Fruit fly (Drosophila melanogaster) whole organism, wandering third instar larva: Measurements from ENCODE around the gene CG5674.

Source experiments
- Abd-B ChIP-seq: fragments of >200 bp; optimal IDR thresholded peaks from 2 replicates; lab custom pipeline; 2017; ENCODE audit warnings: missing biosample characterization, missing genetic modification characterization
- CG32264 ChIP-seq: fragments of 200-800 bp; sonication (Bioruptor generic); optimal IDR thresholded peaks from 2 replicates; lab custom pipeline; 2016; ENCODE audit warnings: missing biosample characterization, missing genetic modification characterization
- CG9705 ChIP-seq: fragments of 200-800 bp; sonication (Bioruptor generic); optimal IDR thresholded peaks from 2 replicates; lab custom pipeline; 2018; ENCODE audit warnings: missing biosample characterization, mild to moderate bottlenecking, missing genetic modification characterization
- Dif ChIP-seq: fragments of 200-275, 200-300 bp; sonication (Bioruptor generic); optimal IDR thresholded peaks from 2 replicates; lab custom pipeline; 2018; ENCODE audit warnings: missing biosample characterization, missing genetic modification characterization; ENCODE audit not compliant: partially characterized antibody
- GATAd ChIP-seq: sonication (Bioruptor generic); optimal IDR thresholded peaks from 2 replicates; lab custom pipeline; 2016; ENCODE audit warnings: missing biosample characterization, missing genetic modification characterization
- HLH106 ChIP-seq: fragments of 200-800 bp; optimal IDR thresholded peaks from 3 replicates; lab custom pipeline; 2019; ENCODE audit warnings: missing biosample characterization, mild to moderate bottlenecking, missing genetic modification characterization, moderate library complexity
- Hr83 ChIP-seq: fragments of 200-300 bp; sonication (Bioruptor generic); optimal IDR thresholded peaks from 2 replicates; lab custom pipeline; 2016; ENCODE audit warnings: missing biosample characterization, mild to moderate bottlenecking, missing genetic modification characterization, moderate library complexity; ENCODE audit not compliant: poor library complexity, severe bottlenecking
- Jra ChIP-seq: sonication (Bioruptor generic); optimal IDR thresholded peaks from 2 replicates; lab custom pipeline; 2016; ENCODE audit warnings: missing biosample characterization, missing genetic modification characterization
- Mio ChIP-seq: sonication (Bioruptor generic); optimal IDR thresholded peaks from 2 replicates; lab custom pipeline; 2016; ENCODE audit warnings: missing biosample characterization, missing genetic modification characterization
- Myc ChIP-seq: fragments of >200 bp; optimal IDR thresholded peaks from 2 replicates; lab custom pipeline; 2017
- N ChIP-seq: fragments of >200 bp; optimal IDR thresholded peaks from 2 replicates; lab custom pipeline; 2018; ENCODE audit warnings: missing biosample characterization, missing external identifiers, missing genetic modification characterization
- OdsH ChIP-seq: fragments of 200-800 bp; sonication (Bioruptor generic); optimal IDR thresholded peaks from 2 replicates; lab custom pipeline; 2016; ENCODE audit warnings: missing biosample characterization, mild to moderate bottlenecking, missing genetic modification characterization
- Rel ChIP-seq, 2 experiments: fragments of 200-800 bp; sonication (Bioruptor generic) in 1 of 2; optimal IDR thresholded peaks; 2 replicates in 1 of 2; 3 replicates in 1 of 2; lab custom pipeline; 2016 to 2019; ENCODE audit warnings: mild to moderate bottlenecking in 2 of 2, missing biosample characterization in 2 of 2, missing genetic modification characterization in 2 of 2, moderate library complexity in 1 of 2
- Sp1 ChIP-seq: fragments of 200-800 bp; sonication (Bioruptor generic); optimal IDR thresholded peaks from 3 replicates; lab custom pipeline; 2019; ENCODE audit warnings: missing biosample characterization, mild to moderate bottlenecking, missing genetic modification characterization, moderate library complexity
- Vsx2 ChIP-seq: fragments of 200-300, 225-300 bp; sonication (Bioruptor generic); optimal IDR thresholded peaks from 2 replicates; lab custom pipeline; 2018; ENCODE audit warnings: missing biosample characterization, missing genetic modification characterization; ENCODE audit not compliant: partially characterized antibody
- brk ChIP-seq: fragments of 200-800 bp; sonication (Bioruptor generic); optimal IDR thresholded peaks from 2 replicates; lab custom pipeline; 2016; ENCODE audit warnings: missing biosample characterization, mild to moderate bottlenecking, missing genetic modification characterization
- dl ChIP-seq, 2 experiments: fragments of 175-275, 200-275 bp in 1 of 2; fragments of 200-275 bp in 1 of 2; sonication (Bioruptor generic); optimal IDR thresholded peaks; lab custom pipeline; 2018; ENCODE audit warnings: mild to moderate bottlenecking in 2 of 2, missing biosample characterization in 2 of 2, missing genetic modification characterization in 2 of 2, moderate library complexity in 2 of 2; ENCODE audit not compliant: partially characterized antibody in 2 of 2, insufficient read depth in 1 of 2
- ey ChIP-seq: fragments of 200-800 bp; sonication (Bioruptor generic); optimal IDR thresholded peaks from 2 replicates; lab custom pipeline; 2016; ENCODE audit warnings: missing biosample characterization, missing genetic modification characterization
- fru ChIP-seq: fragments of 200-800 bp; sonication (Bioruptor generic); optimal IDR thresholded peaks from 3 replicates; lab custom pipeline; 2016; ENCODE audit warnings: missing biosample characterization, mild to moderate bottlenecking, missing genetic modification characterization
- h ChIP-seq: fragments of 200-800 bp; sonication (Bioruptor generic); optimal IDR thresholded peaks from 3 replicates; lab custom pipeline; 2016; ENCODE audit warnings: missing biosample characterization, mild to moderate bottlenecking, missing genetic modification characterization
- jim ChIP-seq: fragments of 175-275, 200-325 bp; sonication (Bioruptor generic); optimal IDR thresholded peaks from 2 replicates; lab custom pipeline; 2016; ENCODE audit warnings: missing biosample characterization, mild to moderate bottlenecking, missing genetic modification characterization
- psq ChIP-seq: fragments of 200-800 bp; sonication (Bioruptor generic); optimal IDR thresholded peaks from 3 replicates; lab custom pipeline; 2017; ENCODE audit warnings: missing biosample characterization, mild to moderate bottlenecking, missing genetic modification characterization, moderate library complexity
- rgr ChIP-seq: fragments of 200-800 bp; sonication (Bioruptor generic); optimal IDR thresholded peaks from 3 replicates; lab custom pipeline; 2016; ENCODE audit warnings: missing biosample characterization, mild to moderate bottlenecking, missing genetic modification characterization
- sage ChIP-seq: fragments of 200-800 bp; sonication (Bioruptor generic); optimal IDR thresholded peaks from 2 replicates; lab custom pipeline; 2016; ENCODE audit warnings: missing biosample characterization, mild to moderate bottlenecking, missing genetic modification characterization
- sv ChIP-seq: fragments of 200-800 bp; sonication (Bioruptor generic); optimal IDR thresholded peaks from 3 replicates; lab custom pipeline; 2016; ENCODE audit warnings: missing biosample characterization, missing genetic modification characterization
- tai ChIP-seq: sonication (Bioruptor generic); optimal IDR thresholded peaks from 2 replicates; lab custom pipeline; 2016; ENCODE audit warnings: missing biosample characterization, missing genetic modification characterization
- usp ChIP-seq: fragments of >200 bp; optimal IDR thresholded peaks from 2 replicates; lab custom pipeline; 2017; ENCODE audit warnings: missing biosample characterization, missing genetic modification characterization
- woc ChIP-seq: sonication (Bioruptor generic); optimal IDR thresholded peaks from 2 replicates; lab custom pipeline; 2016; ENCODE audit warnings: missing biosample characterization, mild to moderate bottlenecking, missing genetic modification characterization

Gene CG5674

DNA sequence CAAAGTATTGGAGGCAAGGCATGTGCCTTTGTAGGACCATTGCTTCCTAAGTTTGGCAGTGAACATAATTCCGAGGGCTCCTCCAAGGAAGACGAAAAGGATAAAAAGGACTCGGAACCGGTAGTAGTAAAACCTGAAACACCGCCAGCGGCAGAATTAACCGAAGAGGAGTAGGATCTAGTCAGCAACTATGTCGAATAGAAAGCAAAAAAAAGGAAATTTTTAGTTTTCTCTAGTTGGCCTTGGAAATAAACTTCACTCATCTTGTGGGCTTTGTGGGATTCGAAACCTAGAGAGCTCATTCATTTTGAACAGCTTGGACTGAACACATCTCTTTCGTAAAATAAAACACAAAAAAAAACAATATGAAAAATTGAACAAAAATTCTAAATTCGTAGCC is 45.5 kb downstream of the CG5674 start, which contains the start of gene CG31740:
Gene CG31740 (plus strand): TSS at position 301 of the 400 bp plus-strand sequence.
- TF ChIP-seq Rel (GFP tag; optimal IDR thresholded peaks at IDR 0.05; lab: Kevin White, UChicago) (no peak), Rel (tag; optimal IDR thresholded peaks at IDR 0.05; lab: Kevin White, UChicago) (no peak), CG32264 (GFP tag; lab: Kevin White, UChicago) (no peak), woc (no peak), GATAd (GFP tag; lab: Kevin White, UChicago) (no peak), Hr83 (GFP tag; lab: Kevin White, UChicago) (no peak), N (GFP tag; lab: Kevin White, UChicago) (no peak), Abd-B (GFP tag; lab: Kevin White, UChicago) (no peak)

- TF ChIP-seq Vsx2 (no peak), Jra (no peak)
These were observed 46.5 kb downstream of the CG5674 start for dm6 chr2L:18009672-18010071.

DNA sequence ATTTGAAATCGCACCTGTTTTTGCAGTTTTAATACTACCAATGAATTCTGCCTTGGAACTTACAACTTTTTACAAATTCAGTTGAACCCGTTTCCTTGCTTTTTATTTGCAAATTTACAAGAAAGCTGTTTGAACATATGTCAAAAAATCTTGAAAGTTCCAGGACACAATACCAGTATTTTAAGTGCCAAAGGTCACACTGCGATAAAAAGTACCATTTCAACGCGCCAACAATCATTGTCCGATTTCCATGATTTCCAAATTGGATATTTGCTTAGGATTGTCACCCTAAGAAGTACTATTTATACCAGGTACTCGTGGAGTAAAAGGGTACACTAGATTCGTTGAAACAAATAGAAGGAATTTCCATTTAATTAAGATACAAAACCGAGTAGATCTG is 48.2 kb downstream of the CG5674 start, which contains the start of gene elfless:
Gene elfless (minus strand): TSS at position 101 of the 400 bp plus-strand sequence.
- TF ChIP-seq CG32264 (GFP tag; lab: Kevin White, UChicago) (no peak), ey (GFP tag; lab: Kevin White, UChicago) (no peak), usp (GFP tag; lab: Kevin White, UChicago) (no peak), brk (GFP tag; lab: Kevin White, UChicago) (no peak), Mio (GFP tag; lab: Kevin White, UChicago) (no peak), Vsx2 (no peak), h (no peak), Dif (GFP tag; lab: Kevin White, UChicago) (no peak), sv (GFP tag; lab: Kevin White, UChicago) (no peak), CG9705 (GFP tag; lab: Kevin White, UChicago) (no peak), GATAd (GFP tag; lab: Kevin White, UChicago) (no peak), HLH106 (tag; lab: Kevin White, UChicago) (no peak), rgr (GFP tag; lab: Kevin White, UChicago) (no peak), Hr83 (GFP tag; lab: Kevin White, UChicago) (no peak), tai (GFP tag; lab: Kevin White, UChicago) (no peak), psq (GFP tag; lab: Kevin White, UChicago) (no peak), fru (GFP tag; lab: Kevin White, UChicago) (no peak), Sp1 (GFP tag; lab: Kevin White, UChicago) (no peak), sage (GFP tag; lab: Kevin White, UChicago) (no peak), Myc (lab: Kevin White, UChicago) (no peak)

DNA sequence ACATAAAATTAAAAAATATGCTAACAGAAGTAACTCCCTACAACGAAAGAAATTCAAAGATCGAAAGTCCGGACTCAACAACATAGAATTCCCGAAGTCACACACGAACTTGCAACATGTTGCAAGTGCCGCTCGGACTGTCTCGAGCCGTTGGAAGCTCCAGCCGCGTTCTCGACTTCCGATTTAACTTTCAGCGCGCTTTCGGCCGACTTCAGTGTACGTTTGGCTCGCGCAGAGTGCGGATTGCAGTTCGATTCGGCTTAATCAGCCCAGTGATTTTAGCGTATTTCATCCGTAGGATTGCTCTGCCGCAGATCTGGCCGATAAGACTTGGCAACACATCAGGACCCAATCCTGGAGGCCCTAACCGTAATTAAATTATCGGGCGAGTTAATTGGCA is 49.0 kb downstream of the CG5674 start, which contains the start of gene rdo:
Gene rdo (plus strand): TSS at position 213 of the 400 bp plus-strand sequence.
- TF ChIP-seq jim (GFP tag; lab: Kevin White, UChicago) (no peak), Abd-B (GFP tag; lab: Kevin White, UChicago) (no peak), usp (GFP tag; lab: Kevin White, UChicago) (no peak), OdsH (GFP tag; lab: Kevin White, UChicago) (no peak), Jra (no peak), woc (no peak), psq (GFP tag; lab: Kevin White, UChicago) (no peak), Rel (GFP tag; optimal IDR thresholded peaks at IDR 0.05; lab: Kevin White, UChicago) (no peak), Rel (tag; optimal IDR thresholded peaks at IDR 0.05; lab: Kevin White, UChicago) (no peak), dl (GFP tag; optimal IDR thresholded peaks at IDR 0.05; lab: Kevin White, UChicago; ENCODE audit: insufficient read depth in 1 of 2, partially characterized antibody in 2 of 2) (no peak), sage (GFP tag; lab: Kevin White, UChicago) (no peak)
- TF ChIP-seq, all 38 proteins: peak for 0
